Worm (Caenorhabditis elegans): Measurements from ENCODE around the gene D2096.11.

Gene D2096.11

ce11 chrIV:8375381-8375780 lies 18.6 kb downstream of the D2096.11 start (continued):
- TF ChIP-seq skn-1 (tag; optimal IDR thresholded peaks at IDR 0.05) (no peak), F26F4.8 (GFP tag; conservative IDR thresholded peaks at IDR 0.05) (peak; percentile 60; the same call in 1 of the 2 replicates), ceh-62 (tag; optimal IDR thresholded peaks at IDR 0.05) (no peak), rbr-2 (tag; optimal IDR thresholded peaks at IDR 0.05) (peak; percentile 79), Y105C5A.15 (GFP tag; IDR thresholded peaks at IDR 0.05) (peak; percentile 83), zag-1 (tag; optimal IDR thresholded peaks at IDR 0.05) (no peak), pqm-1 (tag; optimal IDR thresholded peaks at IDR 0.05) (peak; percentile 60), mdl-1 (tag; optimal IDR thresholded peaks at IDR 0.05) (peak in 1 of 2 experiments; percentile 53), nhr-48 (tag; optimal IDR thresholded peaks at IDR 0.05) (peak; percentile 46), ceh-44 (GFP tag; IDR thresholded peaks at IDR 0.05) (0 out of 2 replicates have a peak, but pooled peaks have one; percentile 47), egl-43 (GFP tag; IDR thresholded peaks at IDR 0.05) (peak; percentile 84), mxl-2 (GFP tag; conservative IDR thresholded peaks at IDR 0.05) (no peak), daf-16 (GFP tag; optimal IDR thresholded peaks at IDR 0.05) (peak; percentile 42 to 88), daf-16 (tag; optimal IDR thresholded peaks at IDR 0.05) (peak; percentile 85), dmd-9 (GFP tag; IDR thresholded peaks at IDR 0.05) (peak; percentile 68; the same call in 1 of the 2 replicates), pha-4 (GFP tag; IDR thresholded peaks at IDR 0.05) (peak; percentile 89), pha-4 (tag; optimal IDR thresholded peaks at IDR 0.05) (peak; percentile 61), nhr-237 (tag; optimal IDR thresholded peaks at IDR 0.05) (no peak), hmg-1.1 (GFP tag; IDR thresholded peaks at IDR 0.05) (peak; percentile 88), dve-1 (tag; optimal IDR thresholded peaks at IDR 0.05; ENCODE audit: insufficient read depth) (peak; percentile 76), F49E8.2 (tag; optimal IDR thresholded peaks at IDR 0.05; ENCODE audit: borderline replicate concordance) (peak; percentile 53), R02D3.7 (tag; optimal IDR thresholded peaks at IDR 0.05) (peak; percentile 77), zfp-3 (GFP tag; conservative IDR thresholded peaks at IDR 0.05) (peak; percentile 62; the same call in 1 of the 2 replicates), jun-1 (tag; optimal IDR thresholded peaks at IDR 0.05) (peak; percentile 50), unc-62 (GFP tag; optimal IDR thresholded peaks at IDR 0.05 in 1 of 2) (no peak), unc-62 (tag; optimal IDR thresholded peaks at IDR 0.05) (no peak), F10B5.3 (tag; optimal IDR thresholded peaks at IDR 0.05) (no peak), lin-15B (tag; optimal IDR thresholded peaks at IDR 0.05) (no peak)

ce11 chrIV:8369135-8369534 lies 24.9 kb downstream of the D2096.11 start, which contains the start of gene D2096.6:
Gene D2096.6, minus strand, starts transcription at chrIV:8369235.
- TF ChIP-seq daf-19 (GFP tag; conservative IDR thresholded peaks at IDR 0.05) (no peak), tra-1 (GFP tag; IDR thresholded peaks at IDR 0.05) (no peak), dpl-1 (GFP tag; optimal IDR thresholded peaks at IDR 0.05) (no peak)

DNA sequence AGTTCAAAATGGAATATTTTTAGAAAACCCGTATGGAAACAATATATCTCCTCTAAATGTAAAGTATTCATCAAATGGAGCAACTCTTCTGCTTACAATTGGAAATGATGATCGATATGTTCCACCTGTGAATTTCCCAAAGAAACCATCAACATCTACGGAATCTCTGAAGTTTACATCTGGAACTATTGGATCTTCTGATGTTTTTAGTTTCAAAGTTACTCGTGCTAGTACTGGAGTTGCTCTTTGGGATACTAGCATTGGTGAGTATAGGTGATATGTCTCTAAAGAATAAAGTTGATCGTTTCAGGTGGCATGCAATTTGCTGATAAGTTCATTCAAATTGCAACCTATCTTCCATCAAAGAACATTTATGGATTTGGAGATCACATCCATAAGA lies 26.1 kb downstream of the D2096.11 start:
- no peak for TF ChIP-seq spr-1 (tag; optimal IDR thresholded peaks at IDR 0.05)
- no peak for TF ChIP-seq Y5F2A.4 (GFP tag; optimal IDR thresholded peaks at IDR 0.05)
- peak; percentile 93 for TF ChIP-seq aha-1 (tag)
- no peak for TF ChIP-seq attf-4 (tag; optimal IDR thresholded peaks at IDR 0.05)
- no peak for TF ChIP-seq Y48G9A.11 (GFP tag; IDR thresholded peaks at IDR 0.05)
- TF ChIP-seq hlh-30 (tag; optimal IDR thresholded peaks at IDR 0.05; ENCODE audit: insufficient read depth) = no peak

ce11 chrIV:8366295-8366694 lies 27.7 kb downstream of the D2096.11 start, which contains the start of gene aagr-1:
Gene aagr-1, plus strand, starts transcription at chrIV:8366521.
- TF ChIP-seq pqm-1 (tag; optimal IDR thresholded peaks at IDR 0.05) = peak; percentile 34
- TF ChIP-seq vab-7 (GFP tag; IDR thresholded peaks at IDR 0.05) = no peak
- peak; percentile 39 for TF ChIP-seq hlh-11 (tag; optimal IDR thresholded peaks at IDR 0.05)
- no peak for TF ChIP-seq dmd-9 (GFP tag; IDR thresholded peaks at IDR 0.05)
- TF ChIP-seq jun-1 (tag; optimal IDR thresholded peaks at IDR 0.05) = no peak
- peak; percentile 47 for TF ChIP-seq nhr-28 (tag; optimal IDR thresholded peaks at IDR 0.05)
- TF ChIP-seq F49E8.2 (tag; optimal IDR thresholded peaks at IDR 0.05; ENCODE audit: borderline replicate concordance) = no peak
- TF ChIP-seq daf-19 (GFP tag; conservative IDR thresholded peaks at IDR 0.05) = no peak
- TF ChIP-seq ZK337.2 (GFP tag; IDR thresholded peaks at IDR 0.05) = no peak
- TF ChIP-seq ceh-44 (GFP tag; IDR thresholded peaks at IDR 0.05) = no peak
- TF ChIP-seq F44E2.7 (GFP tag; IDR thresholded peaks at IDR 0.05) = no peak
- TF ChIP-seq mdl-1 (tag; optimal IDR thresholded peaks at IDR 0.05) = peak in 1 of 2 experiments; percentile 53
- no peak for TF ChIP-seq nhr-48 (tag; optimal IDR thresholded peaks at IDR 0.05)
- peak; percentile 42 for TF ChIP-seq dve-1 (tag; optimal IDR thresholded peaks at IDR 0.05; ENCODE audit: insufficient read depth)
- no peak for TF ChIP-seq F37D6.2 (tag; optimal IDR thresholded peaks at IDR 0.05)
- TF ChIP-seq daf-16 (GFP tag; optimal IDR thresholded peaks at IDR 0.05) = no peak
- peak; percentile 46 for TF ChIP-seq daf-16 (tag; optimal IDR thresholded peaks at IDR 0.05)
- TF ChIP-seq spr-3 (GFP tag; optimal IDR thresholded peaks at IDR 0.05) = no peak
- TF ChIP-seq nhr-42 (GFP tag; IDR thresholded peaks at IDR 0.05) = no peak
- no peak for TF ChIP-seq nhr-76 (tag; optimal IDR thresholded peaks at IDR 0.05)
- peak; percentile 41 for TF ChIP-seq hlh-30 (tag; optimal IDR thresholded peaks at IDR 0.05; ENCODE audit: insufficient read depth)
- TF ChIP-seq lin-39 (tag; optimal IDR thresholded peaks at IDR 0.05) = no peak
- TF ChIP-seq nhr-237 (tag; optimal IDR thresholded peaks at IDR 0.05) = no peak
